Worm (Caenorhabditis elegans) whole organism, early embryonic: Measurements from ENCODE around the gene C36C9.6.

Experiments
- B0310.2 ChIP-seq: sonication (generic microtip); optimal IDR thresholded peaks from 2 replicates; lab custom pipeline; 2016; ENCODE audit warnings: mild to moderate bottlenecking, missing genetic modification characterization, missing compliant biosample characterization
- aly-1 ChIP-seq: sonication (generic microtip); optimal IDR thresholded peaks from 2 replicates; lab custom pipeline; 2016; ENCODE audit warnings: missing genetic modification characterization, missing compliant biosample characterization
- ama-1 ChIP-seq: fragments of 150-350 bp; optimal IDR thresholded peaks from 2 replicates; lab custom pipeline; 2014
- ceh-36 ChIP-seq: sonication (generic microtip); optimal IDR thresholded peaks from 2 replicates; lab custom pipeline; 2016; ENCODE audit warnings: missing genetic modification characterization, inconsistent platforms, missing compliant biosample characterization
- ets-7 ChIP-seq: sonication (generic microtip); optimal IDR thresholded peaks from 2 replicates; lab custom pipeline; 2016; ENCODE audit warnings: missing genotype, missing genetic modification characterization, missing compliant biosample characterization
- flt-1 ChIP-seq: fragments of 200-800 bp; sonication (Bioruptor generic); IDR thresholded peaks from 2 replicates; pipeline ENCODE4 v1.3.6; 2022; ENCODE audit warnings: missing genetic modification characterization, missing compliant biosample characterization
- hmbx-1 ChIP-seq: sonication (generic microtip); optimal IDR thresholded peaks from 2 replicates; lab custom pipeline; 2016; ENCODE audit warnings: mild to moderate bottlenecking, missing genetic modification characterization, missing compliant biosample characterization
- hmg-4 ChIP-seq: fragments of 200-800 bp; sonication (Bioruptor generic); optimal IDR thresholded peaks from 2 replicates; lab custom pipeline; 2018; ENCODE audit warnings: mild to moderate bottlenecking, missing genetic modification characterization, missing compliant biosample characterization
- hnd-1 ChIP-seq: sonication (generic microtip); optimal IDR thresholded peaks from 2 replicates; lab custom pipeline; 2016; ENCODE audit warnings: missing genetic modification characterization, missing compliant biosample characterization
- pes-1 ChIP-seq: fragments of 200-800 bp; sonication (Bioruptor generic); IDR thresholded peaks from 2 replicates; pipeline ENCODE4 v1.3.6; 2022; ENCODE audit warnings: missing genetic modification reagents, missing genetic modification characterization, missing compliant biosample characterization
- scrt-1 ChIP-seq: fragments of 200-800 bp; sonication (Bioruptor generic); IDR thresholded peaks from 2 replicates; pipeline ENCODE4 v1.3.6; 2022; ENCODE audit warnings: missing genetic modification characterization, missing compliant biosample characterization
- sea-1 ChIP-seq: fragments of 200-800 bp; sonication (Bioruptor generic); conservative IDR thresholded peaks from 2 replicates; pipeline ENCODE4 v1.3.6; 2022; ENCODE audit warnings: missing genetic modification characterization, missing compliant biosample characterization
- tbx-11 ChIP-seq: fragments of 200-800 bp; sonication (Bioruptor generic); IDR thresholded peaks from 2 replicates; pipeline ENCODE4 v1.3.6; 2022; ENCODE audit warnings: missing genetic modification characterization, missing compliant biosample characterization
- tra-4 ChIP-seq: sonication (generic microtip); optimal IDR thresholded peaks from 2 replicates; lab custom pipeline; 2017; ENCODE audit warnings: missing genetic modification characterization, missing compliant biosample characterization

- no peak for TF ChIP-seq flt-1 (GFP tag; lab: Robert Waterston, UW)
- no peak for TF ChIP-seq hmbx-1 (tag; lab: Kevin White, UChicago)
- no peak for TF ChIP-seq ama-1 (lab: Kevin White, UChicago)
- no peak for TF ChIP-seq ceh-36 (tag; lab: Kevin White, UChicago)
- TF ChIP-seq B0310.2 (tag; lab: Kevin White, UChicago), result no peak
- TF ChIP-seq tra-4 (tag; lab: Kevin White, UChicago), result no peak
- TF ChIP-seq hmg-4 (GFP tag; lab: Kevin White, UChicago), result no peak
- no peak for TF ChIP-seq pes-1
- no peak for TF ChIP-seq aly-1 (tag; lab: Kevin White, UChicago)
- TF ChIP-seq sea-1 (GFP tag; lab: Robert Waterston, UW), result no peak
- TF ChIP-seq scrt-1 (GFP tag; lab: Robert Waterston, UW), result no peak
- no peak for TF ChIP-seq ets-7 (tag; lab: Kevin White, UChicago)
- no peak for TF ChIP-seq hnd-1 (tag; lab: Kevin White, UChicago)
- no peak for TF ChIP-seq tbx-11 (GFP tag; lab: Robert Waterston, UW)
These were observed 12.8 kb downstream of the C36C9.6 start, which contains the start of gene fbxa-170 for ce11 chrX:1678021-1678420.
